Fruit fly (Drosophila melanogaster) whole organism, embryonic: ENCODE results near the gene CG8891.

Experiments
- CG10462 ChIP-seq: fragments of 200-800 bp; sonication (Bioruptor generic); optimal IDR thresholded peaks from 2 replicates; lab custom pipeline; 2016; ENCODE audit warnings: missing biosample characterization, missing genetic modification characterization
- CG10543 ChIP-seq: fragments of 200-800 bp; sonication (Bioruptor generic); optimal IDR thresholded peaks from 3 replicates; lab custom pipeline; 2017; ENCODE audit warnings: missing biosample characterization, mild to moderate bottlenecking, missing genetic modification characterization, moderate library complexity
- CG10979 ChIP-seq: fragments of 200-800 bp; sonication (Bioruptor generic); optimal IDR thresholded peaks from 2 replicates; lab custom pipeline; 2018; ENCODE audit warnings: missing biosample characterization, mild to moderate bottlenecking, missing genetic modification characterization, moderate library complexity
- CG11085 ChIP-seq: fragments of 200-800 bp; sonication (Bioruptor generic); IDR thresholded peaks from 2 replicates; pipeline ENCODE4 v1.3.6; 2022; ENCODE audit warnings: missing biosample characterization, missing genetic modification characterization
- CG11398 ChIP-seq: fragments of 200-800 bp; sonication (Bioruptor generic); optimal IDR thresholded peaks from 2 replicates; lab custom pipeline; 2016; ENCODE audit warnings: missing biosample characterization, missing genetic modification characterization
- CG12236 ChIP-seq: fragments of 200-800 bp; sonication (Bioruptor generic); optimal IDR thresholded peaks from 2 replicates; lab custom pipeline; 2016; ENCODE audit warnings: missing biosample characterization, missing genetic modification characterization
- CG12744 ChIP-seq: fragments of 200-800 bp; sonication (Bioruptor generic); optimal IDR thresholded peaks from 2 replicates; lab custom pipeline; 2016; ENCODE audit warnings: missing biosample characterization, missing genetic modification characterization
- CG12942 ChIP-seq: fragments of 200-800 bp; sonication (Bioruptor generic); optimal IDR thresholded peaks from 3 replicates; lab custom pipeline; 2016; ENCODE audit warnings: missing biosample characterization, missing genetic modification characterization
- CG14710 ChIP-seq: fragments of 200-800 bp; sonication (Bioruptor generic); optimal IDR thresholded peaks from 3 replicates; lab custom pipeline; 2019; ENCODE audit warnings: missing biosample characterization, mild to moderate bottlenecking, missing genetic modification characterization, moderate library complexity
- CG14965 ChIP-seq: fragments of 200-800 bp; sonication (Bioruptor generic); optimal IDR thresholded peaks from 2 replicates; lab custom pipeline; 2016; ENCODE audit warnings: missing biosample characterization, missing genetic modification characterization, borderline replicate concordance
- CG1647 ChIP-seq: fragments of 200-800 bp; sonication (Bioruptor generic); optimal IDR thresholded peaks from 3 replicates; lab custom pipeline; 2016; ENCODE audit warnings: missing biosample characterization, missing genetic modification characterization
- CG16863 ChIP-seq: fragments of 200-800 bp; sonication (Bioruptor generic); optimal IDR thresholded peaks from 3 replicates; lab custom pipeline; 2016; ENCODE audit warnings: missing biosample characterization, missing genetic modification characterization
- CG17385 ChIP-seq: fragments of 200-800 bp; sonication (Bioruptor generic); optimal IDR thresholded peaks from 3 replicates; lab custom pipeline; 2018; ENCODE audit warnings: missing biosample characterization, mild to moderate bottlenecking, missing genetic modification characterization
- CG17612 ChIP-seq: fragments of 200-800 bp; sonication (Bioruptor generic); IDR thresholded peaks from 2 replicates; pipeline ENCODE4 v1.3.6; 2022; ENCODE audit warnings: missing biosample characterization, missing genetic modification characterization
- CG2712 ChIP-seq: fragments of 200-800 bp; optimal IDR thresholded peaks from 3 replicates; lab custom pipeline; 2019; ENCODE audit warnings: missing biosample characterization, mild to moderate bottlenecking, missing genetic modification characterization, moderate library complexity
- CG30020 ChIP-seq: fragments of 200-800 bp; optimal IDR thresholded peaks from 2 replicates; lab custom pipeline; 2019; ENCODE audit warnings: missing biosample characterization, mild to moderate bottlenecking, missing genetic modification characterization, moderate library complexity
- CG3065 ChIP-seq: fragments of 200-800 bp; sonication (Bioruptor generic); optimal IDR thresholded peaks from 2 replicates; lab custom pipeline; 2016; ENCODE audit warnings: missing biosample characterization, missing genetic modification characterization
- CG31224 ChIP-seq: fragments of 200-800 bp; sonication (Bioruptor generic); IDR thresholded peaks from 2 replicates; pipeline ENCODE4 v1.3.6; 2022; ENCODE audit warnings: missing biosample characterization, missing genetic modification characterization
- CG3281 ChIP-seq: fragments of 200-800 bp; sonication (Bioruptor generic); optimal IDR thresholded peaks from 3 replicates; lab custom pipeline; 2017; ENCODE audit warnings: missing biosample characterization, mild to moderate bottlenecking, missing genetic modification characterization
- CG3726 ChIP-seq: fragments of 200-800 bp; sonication (Bioruptor generic); IDR thresholded peaks from 3 replicates; pipeline ENCODE4, ENCODE4 v1.3.6; 2022; ENCODE audit warnings: missing biosample characterization, missing genetic modification characterization
- CG6272 ChIP-seq: fragments of 200-800 bp; sonication (Bioruptor generic); IDR thresholded peaks from 2 replicates; pipeline ENCODE4 v1.3.6; 2022; ENCODE audit warnings: missing biosample characterization, missing genetic modification characterization
- CG8388 ChIP-seq: fragments of 200-800 bp; sonication (Bioruptor generic); optimal IDR thresholded peaks from 2 replicates; lab custom pipeline; 2019; ENCODE audit warnings: missing biosample characterization, mild to moderate bottlenecking, missing genetic modification characterization, moderate library complexity
- CG9876 ChIP-seq: fragments of 200-800 bp; sonication (Bioruptor generic); optimal IDR thresholded peaks from 2 replicates; lab custom pipeline; 2016; ENCODE audit warnings: missing biosample characterization, missing genetic modification characterization
- Hand ChIP-seq: fragments of 200-800 bp; sonication (Bioruptor generic); optimal IDR thresholded peaks from 2 replicates; lab custom pipeline; 2017; ENCODE audit warnings: mild to moderate bottlenecking, missing biosample characterization, missing genetic modification reagents, missing genetic modification characterization
- Hsf ChIP-seq: fragments of 200-800 bp; sonication (Bioruptor generic); optimal IDR thresholded peaks from 3 replicates; lab custom pipeline; 2016; ENCODE audit warnings: missing biosample characterization, missing genetic modification characterization
- MESR4 ChIP-seq: fragments of 200-800 bp; sonication (Bioruptor generic); optimal IDR thresholded peaks from 2 replicates; lab custom pipeline; 2018; ENCODE audit warnings: missing biosample characterization, mild to moderate bottlenecking, missing genetic modification characterization, moderate library complexity
- Nf-YB ChIP-seq: fragments of 200-800 bp; sonication (Bioruptor generic); optimal IDR thresholded peaks from 3 replicates; lab custom pipeline; 2019; ENCODE audit warnings: missing biosample characterization, mild to moderate bottlenecking, missing genetic modification characterization, moderate library complexity
- Opbp ChIP-seq: fragments of 200-800 bp; sonication (Bioruptor generic); IDR thresholded peaks from 3 replicates; pipeline ENCODE4 v1.3.6; 2022; ENCODE audit warnings: missing biosample characterization, missing genetic modification characterization; ENCODE audit not compliant: partially characterized antibody
- PHDP ChIP-seq: fragments of 200-800 bp; sonication (Bioruptor generic); optimal IDR thresholded peaks from 3 replicates; lab custom pipeline; 2018; ENCODE audit warnings: missing biosample characterization, mild to moderate bottlenecking, missing genetic modification characterization, moderate library complexity
- Spps ChIP-seq: fragments of 200-800 bp; sonication (Bioruptor generic); optimal IDR thresholded peaks from 2 replicates; lab custom pipeline; 2018; ENCODE audit warnings: missing biosample characterization, mild to moderate bottlenecking, missing genetic modification characterization
- Ssrp ChIP-seq: fragments of 200-800 bp; sonication (Bioruptor generic); optimal IDR thresholded peaks from 2 replicates; lab custom pipeline; 2018; ENCODE audit warnings: missing biosample characterization, mild to moderate bottlenecking, missing genetic modification characterization, moderate library complexity
- aop ChIP-seq: fragments of 200-800 bp; sonication (Bioruptor generic); IDR thresholded peaks from 2 replicates; pipeline ENCODE4 v1.3.6; 2022; ENCODE audit warnings: missing biosample characterization, missing genetic modification characterization
- ap ChIP-seq: fragments of 200-800 bp; sonication (Bioruptor generic); IDR thresholded peaks from 2 replicates; pipeline ENCODE4 v1.3.6; 2022; ENCODE audit warnings: missing biosample characterization, missing genetic modification characterization
- ato ChIP-seq: fragments of 200-800 bp; sonication (Bioruptor generic); IDR thresholded peaks from 2 replicates; pipeline ENCODE4 v1.3.6; 2022; ENCODE audit warnings: missing biosample characterization, missing genetic modification characterization; ENCODE audit not compliant: partially characterized antibody
- bsh ChIP-seq, 2 experiments: fragments of 200-800 bp; sonication (Bioruptor generic); optimal IDR thresholded peaks; 2 replicates each; lab custom pipeline; 2017 to 2018; ENCODE audit warnings: mild to moderate bottlenecking in 2 of 2, missing biosample characterization in 2 of 2, missing genetic modification characterization in 2 of 2, moderate library complexity in 1 of 2
- btn ChIP-seq: fragments of 200-800 bp; sonication (Bioruptor generic); optimal IDR thresholded peaks from 2 replicates; lab custom pipeline; 2016; ENCODE audit warnings: missing biosample characterization, missing genetic modification characterization
- chm ChIP-seq: fragments of 200-800 bp; sonication (Bioruptor generic); IDR thresholded peaks from 2 replicates; pipeline ENCODE4 v1.3.6; 2022; ENCODE audit warnings: missing biosample characterization, missing genetic modification characterization
- cwo ChIP-seq: fragments of 200-800 bp; sonication (Bioruptor generic); optimal IDR thresholded peaks from 3 replicates; lab custom pipeline; 2017; ENCODE audit warnings: missing biosample characterization, missing genetic modification characterization, mild to moderate bottlenecking, moderate library complexity, missing genetic modification reagents
- gfzf ChIP-seq: fragments of 200-800 bp; sonication (Bioruptor generic); optimal IDR thresholded peaks from 2 replicates; lab custom pipeline; 2016; ENCODE audit warnings: missing biosample characterization, mild to moderate bottlenecking, missing genetic modification characterization, moderate library complexity
- her ChIP-seq: fragments of 200-800 bp; sonication (Bioruptor generic); optimal IDR thresholded peaks from 2 replicates; lab custom pipeline; 2016; ENCODE audit warnings: missing biosample characterization, missing genetic modification characterization
- klu ChIP-seq: fragments of 200-800 bp; sonication (Bioruptor generic); IDR thresholded peaks from 2 replicates; pipeline ENCODE4 v1.3.6; 2022; ENCODE audit warnings: missing biosample characterization, missing genetic modification characterization
- knrl ChIP-seq: fragments of 200-800 bp; sonication (Bioruptor generic); IDR thresholded peaks from 3 replicates; pipeline ENCODE4 v1.3.6; 2022; ENCODE audit warnings: missing biosample characterization, missing genetic modification characterization; ENCODE audit not compliant: partially characterized antibody
- otp ChIP-seq: fragments of 200-800 bp; sonication (Bioruptor generic); IDR thresholded peaks from 3 replicates; pipeline ENCODE4, ENCODE4 v1.3.6; 2022; ENCODE audit warnings: missing biosample characterization, missing genetic modification characterization
- p53 ChIP-seq: fragments of 200-800 bp; sonication (Bioruptor generic); optimal IDR thresholded peaks from 2 replicates; lab custom pipeline; 2016; ENCODE audit warnings: missing biosample characterization, missing genetic modification characterization
- pum ChIP-seq: fragments of 200-800 bp; sonication (Bioruptor generic); optimal IDR thresholded peaks from 2 replicates; lab custom pipeline; 2016; ENCODE audit warnings: missing biosample characterization, missing genetic modification characterization
- scrt ChIP-seq: fragments of 200-800 bp; sonication (Bioruptor generic); optimal IDR thresholded peaks from 2 replicates; lab custom pipeline; 2018; ENCODE audit warnings: missing biosample characterization, mild to moderate bottlenecking, missing genetic modification characterization, moderate library complexity
- unpg ChIP-seq: fragments of 200-800 bp; sonication (Bioruptor generic); optimal IDR thresholded peaks from 3 replicates; lab custom pipeline; 2018; ENCODE audit warnings: missing biosample characterization, mild to moderate bottlenecking, missing genetic modification characterization, moderate library complexity
- vfl ChIP-seq: fragments of 200-800 bp; sonication (Bioruptor generic); optimal IDR thresholded peaks from 2 replicates; lab custom pipeline; 2016; ENCODE audit warnings: missing biosample characterization, missing genetic modification characterization
- zen ChIP-seq: fragments of 200-800 bp; sonication (Bioruptor generic); optimal IDR thresholded peaks from 3 replicates; lab custom pipeline; 2018; ENCODE audit warnings: missing biosample characterization, mild to moderate bottlenecking, missing genetic modification characterization, moderate library complexity

CG8891 gene

dm6 chr2L:4981278-4981966 is 2.2 kb upstream of the CG8891 start, which contains the start of the genes CG8892 and CG34126 (continued):
- TF ChIP-seq btn (GFP tag; lab: Kevin White, UChicago), result peak; percentile 64
- peak; percentile 85 for TF ChIP-seq otp
- TF ChIP-seq vfl (GFP tag; lab: Kevin White, UChicago), result peak; percentile 97
- peak; percentile 89 for TF ChIP-seq CG30020
- TF ChIP-seq CG6272 (GFP tag; lab: Robert Waterston, UW), result peak; percentile 97
- TF ChIP-seq Spps, result peak; percentile 91
- TF ChIP-seq CG16863 (GFP tag; lab: Kevin White, UChicago), result peak; percentile 95
- TF ChIP-seq klu (GFP tag; lab: Robert Waterston, UW), result peak; percentile 97
- peak; percentile 84 for TF ChIP-seq her (GFP tag; lab: Kevin White, UChicago)
- TF ChIP-seq CG3726 (GFP tag; lab: Robert Waterston, UW), result peak; percentile 92; the same call in 2 of the 3 replicates
- peak; percentile 96 for TF ChIP-seq zen (tag; lab: Kevin White, UChicago)
- TF ChIP-seq cwo (GFP tag; lab: Kevin White, UChicago), result peak; percentile 94
- peak; percentile 92 for TF ChIP-seq CG31224 (GFP tag; lab: Robert Waterston, UW)
- TF ChIP-seq CG1647 (GFP tag; lab: Kevin White, UChicago), result peak; percentile 98
- TF ChIP-seq aop (GFP tag; lab: Robert Waterston, UW), result peak; percentile 72; the same call in 1 of the 2 replicates
- TF ChIP-seq CG12236 (GFP tag; lab: Kevin White, UChicago), result peak; percentile 87
- TF ChIP-seq CG14710 (tag; lab: Kevin White, UChicago), result peak; percentile 98
- peak; percentile 98 for TF ChIP-seq CG2712 (tag; lab: Kevin White, UChicago)
- peak; percentile 61 for TF ChIP-seq CG14965 (GFP tag; lab: Kevin White, UChicago)
- peak; percentile 28 for TF ChIP-seq gfzf (GFP tag; lab: Kevin White, UChicago)
- peak; percentile 96 for TF ChIP-seq PHDP (tag; lab: Kevin White, UChicago)
- peak; percentile 93 for TF ChIP-seq CG17385
- TF ChIP-seq Nf-YB (GFP tag; lab: Kevin White, UChicago), result peak; percentile 81
- TF ChIP-seq CG17612 (GFP tag; lab: Robert Waterston, UW), result peak; percentile 87
- TF ChIP-seq CG10979, result peak; percentile 95
- TF ChIP-seq p53 (GFP tag; lab: Kevin White, UChicago), result peak; percentile 81
- TF ChIP-seq scrt (GFP tag; lab: Kevin White, UChicago), result peak; percentile 91
- peak; percentile 66 for TF ChIP-seq MESR4 (GFP tag; lab: Kevin White, UChicago)
- TF ChIP-seq CG12942 (GFP tag; lab: Kevin White, UChicago), result peak; percentile 99
- peak; percentile 97 for TF ChIP-seq CG10462 (GFP tag; lab: Kevin White, UChicago)
- TF ChIP-seq CG9876 (GFP tag; lab: Kevin White, UChicago), result peak; percentile 96
- peak; percentile 85 for TF ChIP-seq ap (GFP tag; lab: Robert Waterston, UW)
- TF ChIP-seq Hsf (GFP tag; lab: Kevin White, UChicago), result peak; percentile 99
- TF ChIP-seq pum (GFP tag; lab: Kevin White, UChicago), result peak; percentile 99
- TF ChIP-seq CG11085, result peak; percentile 94
- peak; percentile 98 for TF ChIP-seq CG10543 (GFP tag; lab: Kevin White, UChicago)
- peak; percentile 92 for TF ChIP-seq chm (GFP tag; lab: Robert Waterston, UW)
- peak; percentile 93 for TF ChIP-seq CG8388
- 0 out of 3 replicates have a peak, but pooled peaks have one; percentile 28 for TF ChIP-seq Opbp
- TF ChIP-seq ato (GFP tag; lab: Robert Waterston, UW), result no peak
- peak; percentile 94 for TF ChIP-seq unpg (GFP tag; lab: Kevin White, UChicago)
- TF ChIP-seq bsh (GFP tag; optimal IDR thresholded peaks at IDR 0.05; lab: Kevin White, UChicago), result peak; percentile 75 to 94
- peak; percentile 87 for TF ChIP-seq CG12744 (GFP tag; lab: Kevin White, UChicago)
- peak; percentile 55 for TF ChIP-seq knrl (GFP tag; lab: Robert Waterston, UW)
- TF ChIP-seq CG3281 (GFP tag; lab: Kevin White, UChicago), result peak; percentile 97
- peak; percentile 96 for TF ChIP-seq CG3065
- TF ChIP-seq Hand (GFP tag; lab: Kevin White, UChicago), result peak; percentile 82
- peak; percentile 97 for TF ChIP-seq Ssrp (tag; lab: Kevin White, UChicago)
- TF ChIP-seq CG11398 (GFP tag; lab: Kevin White, UChicago), result peak; percentile 82
